Worm (Caenorhabditis elegans) whole organism, young adult: ENCODE data around the gene arl-3.
A peak's percentile ranks its signal among the peaks of the same experiment; 100 is the strongest.

ENCODE experiments used
- B0035.1 ChIP-seq: sonication (generic microtip); optimal IDR thresholded peaks from 2 replicates; lab custom pipeline; 2016; ENCODE audit warnings: missing genetic modification characterization, mild to moderate bottlenecking, missing compliant biosample characterization, missing genotype, missing genetic modification reagents
- C06A6.2 ChIP-seq: fragments of 200-800 bp; sonication (Bioruptor generic); conservative IDR thresholded peaks from 2 replicates; pipeline ENCODE4 v1.3.6; 2022; ENCODE audit warnings: missing genetic modification characterization, missing compliant biosample characterization
- C17E4.6 ChIP-seq: fragments of 200-800 bp; sonication (Bioruptor generic); IDR thresholded peaks from 2 replicates; pipeline ENCODE4 v1.3.6; 2022; ENCODE audit warnings: missing genetic modification reagents, missing genetic modification characterization, missing compliant biosample characterization
- F33H1.4 ChIP-seq: fragments of 200-800 bp; sonication (Bioruptor generic); IDR thresholded peaks from 2 replicates; pipeline ENCODE4 v1.3.6; 2022; ENCODE audit warnings: missing genetic modification reagents, missing genetic modification characterization, missing compliant biosample characterization
- K11D2.4 ChIP-seq: fragments of 200-800 bp; sonication (Bioruptor generic); IDR thresholded peaks from 2 replicates; pipeline ENCODE4 v1.3.6; 2022; ENCODE audit warnings: missing genetic modification reagents, missing genetic modification characterization, missing compliant biosample characterization
- Y53F4B.3 ChIP-seq: fragments of 200-800 bp; sonication (Bioruptor generic); IDR thresholded peaks from 2 replicates; pipeline ENCODE4 v1.3.6; 2022; ENCODE audit warnings: missing genetic modification reagents, missing genetic modification characterization, missing compliant biosample characterization
- Y53G8AR.9 ChIP-seq: fragments of 200-800 bp; sonication (Bioruptor generic); conservative IDR thresholded peaks from 2 replicates; pipeline ENCODE4 v1.3.6; 2022; ENCODE audit warnings: missing genetic modification reagents, missing genetic modification characterization, missing compliant biosample characterization
- Y56A3A.18 ChIP-seq: fragments of 200-800 bp; sonication (Bioruptor generic); IDR thresholded peaks from 2 replicates; pipeline ENCODE4 v1.3.6; 2022; ENCODE audit warnings: missing genetic modification reagents, missing genetic modification characterization, missing compliant biosample characterization
- Y79H2A.3 ChIP-seq: fragments of 200-800 bp; sonication (Bioruptor generic); conservative IDR thresholded peaks from 2 replicates; pipeline ENCODE4 v1.3.6; 2022; ENCODE audit warnings: missing genetic modification reagents, missing genetic modification characterization, missing compliant biosample characterization
- Y95B8A.8 ChIP-seq: fragments of 200-800 bp; sonication (Bioruptor generic); IDR thresholded peaks from 2 replicates; pipeline ENCODE4 v1.3.6; 2022; ENCODE audit warnings: missing genetic modification reagents, missing genetic modification characterization, missing compliant biosample characterization
- aptf-3 ChIP-seq: fragments of 200-800 bp; sonication (Bioruptor generic); IDR thresholded peaks from 2 replicates; pipeline ENCODE4 v1.3.6; 2022; ENCODE audit warnings: missing genetic modification characterization, missing compliant biosample characterization
- athp-1 ChIP-seq: sonication (generic microtip); optimal IDR thresholded peaks from 2 replicates; lab custom pipeline; 2017; ENCODE audit warnings: mild to moderate bottlenecking, missing genetic modification characterization, missing compliant biosample characterization
- attf-3 ChIP-seq: fragments of 200-800 bp; sonication (Bioruptor generic); conservative IDR thresholded peaks from 2 replicates; pipeline ENCODE4 v1.3.6; 2022; ENCODE audit warnings: missing genetic modification reagents, missing genetic modification characterization, missing compliant biosample characterization
- attf-5 ChIP-seq: fragments of 200-800 bp; sonication (Bioruptor generic); optimal IDR thresholded peaks from 2 replicates; lab custom pipeline; 2018; ENCODE audit warnings: mild to moderate bottlenecking, missing genetic modification characterization, missing compliant biosample characterization
- bed-1 ChIP-seq: fragments of 200-800 bp; sonication (Bioruptor generic); IDR thresholded peaks from 2 replicates; pipeline ENCODE4 v1.3.6; 2022; ENCODE audit warnings: missing genetic modification reagents, missing genetic modification characterization, missing compliant biosample characterization
- cebp-1 ChIP-seq, 2 experiments: fragments of 200-800 bp in 1 of 2; sonication (Bioruptor generic) in 1 of 2; sonication (generic microtip) in 1 of 2; IDR thresholded peaks in 1 of 2; optimal IDR thresholded peaks in 1 of 2; 2 replicates each; pipeline versions ENCODE4 v1.3.6 to Lab custom; 2017 to 2022; ENCODE audit warnings: missing compliant biosample characterization in 2 of 2, missing genetic modification characterization in 2 of 2, mild to moderate bottlenecking in 1 of 2, missing genetic modification reagents in 1 of 2, moderate library complexity in 1 of 2
- ceh-100 ChIP-seq: fragments of 200-800 bp; sonication (Bioruptor generic); IDR thresholded peaks from 2 replicates; pipeline ENCODE4 v1.3.6; 2022; ENCODE audit warnings: missing genetic modification reagents, missing genetic modification characterization, missing compliant biosample characterization
- ceh-27 ChIP-seq: fragments of 200-800 bp; sonication (Bioruptor generic); optimal IDR thresholded peaks from 2 replicates; lab custom pipeline; 2018; ENCODE audit warnings: mild to moderate bottlenecking, missing genetic modification characterization, moderate library complexity, missing compliant biosample characterization
- ceh-40 ChIP-seq: fragments of 200-800 bp; sonication (Bioruptor generic); IDR thresholded peaks from 2 replicates; pipeline ENCODE4 v1.3.6; 2022; ENCODE audit warnings: missing genetic modification characterization, missing compliant biosample characterization
- ceh-79 ChIP-seq: sonication (generic microtip); optimal IDR thresholded peaks from 2 replicates; lab custom pipeline; 2017; ENCODE audit warnings: mild to moderate bottlenecking, missing genetic modification characterization, missing compliant biosample characterization
- efl-1 ChIP-seq: fragments of 150-350 bp; optimal IDR thresholded peaks from 2 replicates; lab custom pipeline; 2014; ENCODE audit warnings: missing biosample characterization, missing genetic modification reagents, missing genetic modification characterization
- egl-18 ChIP-seq: fragments of 200-800 bp; sonication (Bioruptor generic); IDR thresholded peaks from 2 replicates; pipeline ENCODE4 v1.3.6; 2022; ENCODE audit warnings: missing genetic modification reagents, missing genetic modification characterization, missing compliant biosample characterization
- egrh-3 ChIP-seq: fragments of 200-800 bp; sonication (Bioruptor generic); IDR thresholded peaks from 2 replicates; pipeline ENCODE4 v1.3.6; 2022; ENCODE audit warnings: missing genetic modification reagents, missing genetic modification characterization, missing compliant biosample characterization
- ekl-4 ChIP-seq: fragments of 200-800 bp; sonication (Bioruptor generic); IDR thresholded peaks from 2 replicates; pipeline ENCODE4 v1.3.6; 2022; ENCODE audit warnings: missing genetic modification reagents, missing genetic modification characterization, missing compliant biosample characterization
- hmg-1.2 ChIP-seq: fragments of 200-800 bp; sonication (Bioruptor generic); IDR thresholded peaks from 2 replicates; pipeline ENCODE4 v1.3.6; 2022; ENCODE audit warnings: missing genetic modification reagents, missing genetic modification characterization, missing compliant biosample characterization
- hrde-1 ChIP-seq: sonication (generic microtip); optimal IDR thresholded peaks from 2 replicates; lab custom pipeline; 2016; ENCODE audit warnings: missing genetic modification characterization, mild to moderate bottlenecking, missing compliant biosample characterization, moderate library complexity, missing genotype, missing genetic modification reagents, borderline replicate concordance
- hsf-1 ChIP-seq: fragments of 200-800 bp; sonication (Bioruptor generic); IDR thresholded peaks from 2 replicates; pipeline ENCODE4 v1.3.6; 2022; ENCODE audit warnings: missing genetic modification reagents, missing genetic modification characterization, missing compliant biosample characterization
- lin-40 ChIP-seq: sonication (generic microtip); optimal IDR thresholded peaks from 2 replicates; lab custom pipeline; 2016; ENCODE audit warnings: missing genetic modification characterization, mild to moderate bottlenecking, missing compliant biosample characterization, missing genotype, missing genetic modification reagents
- lin-54 ChIP-seq: fragments of 200-800 bp; sonication (Bioruptor generic); optimal IDR thresholded peaks from 2 replicates; lab custom pipeline; 2018; ENCODE audit warnings: mild to moderate bottlenecking, missing genetic modification characterization, missing compliant biosample characterization
- lsl-1 ChIP-seq: fragments of 200-800 bp; sonication (Bioruptor generic); optimal IDR thresholded peaks from 2 replicates; lab custom pipeline; 2018; ENCODE audit warnings: mild to moderate bottlenecking, missing genetic modification characterization, moderate library complexity, missing compliant biosample characterization
- madf-10 ChIP-seq: sonication (generic microtip); optimal IDR thresholded peaks from 2 replicates; lab custom pipeline; 2016; ENCODE audit warnings: mild to moderate bottlenecking, missing genetic modification characterization, missing compliant biosample characterization
- madf-3 ChIP-seq: fragments of 200-800 bp; sonication (Bioruptor generic); IDR thresholded peaks from 2 replicates; pipeline ENCODE4 v1.3.6; 2022; ENCODE audit warnings: missing genetic modification reagents, missing genetic modification characterization, missing compliant biosample characterization
- mcd-1 ChIP-seq: fragments of 200-800 bp; sonication (Bioruptor generic); IDR thresholded peaks from 2 replicates; pipeline ENCODE4 v1.3.6; 2022; ENCODE audit warnings: missing genetic modification reagents, missing genetic modification characterization, missing compliant biosample characterization
- mel-28 ChIP-seq: sonication (generic microtip); optimal IDR thresholded peaks from 2 replicates; lab custom pipeline; 2016; ENCODE audit warnings: borderline replicate concordance, mild to moderate bottlenecking, missing genetic modification characterization, missing compliant biosample characterization
- mxl-1 ChIP-seq: sonication (generic microtip); optimal IDR thresholded peaks from 2 replicates; lab custom pipeline; 2016; ENCODE audit warnings: missing genetic modification characterization, missing compliant biosample characterization
- nfyb-1 ChIP-seq: fragments of 200-800 bp; sonication (Bioruptor generic); IDR thresholded peaks from 2 replicates; pipeline ENCODE4 v1.3.6; 2022; ENCODE audit warnings: missing genetic modification reagents, missing genetic modification characterization, missing compliant biosample characterization
- nhr-27 ChIP-seq: fragments of 200-800 bp; sonication (Bioruptor generic); optimal IDR thresholded peaks from 2 replicates; lab custom pipeline; 2018; ENCODE audit warnings: mild to moderate bottlenecking, missing genetic modification characterization, moderate library complexity, missing compliant biosample characterization
- nhr-90 ChIP-seq: sonication (generic microtip); optimal IDR thresholded peaks from 2 replicates; lab custom pipeline; 2016; ENCODE audit warnings: missing genotype, mild to moderate bottlenecking, missing genetic modification characterization, missing compliant biosample characterization
- pbrm-1 ChIP-seq: fragments of 200-800 bp; sonication (Bioruptor generic); IDR thresholded peaks from 2 replicates; pipeline ENCODE4 v1.3.6; 2022; ENCODE audit warnings: missing genetic modification reagents, missing genetic modification characterization, missing compliant biosample characterization
- repo-1 ChIP-seq: sonication (generic microtip); optimal IDR thresholded peaks from 2 replicates; lab custom pipeline; 2017; ENCODE audit warnings: mild to moderate bottlenecking, missing genetic modification characterization, missing compliant biosample characterization
- sea-2 ChIP-seq: fragments of 200-800 bp; sonication (Bioruptor generic); IDR thresholded peaks from 2 replicates; pipeline ENCODE4 v1.3.6; 2022; ENCODE audit warnings: missing genetic modification characterization, missing compliant biosample characterization
- tbp1 ChIP-seq: fragments of 200-800 bp; sonication (Bioruptor generic); optimal IDR thresholded peaks from 2 replicates; lab custom pipeline; 2018; ENCODE audit warnings: mild to moderate bottlenecking, missing genetic modification characterization, missing compliant biosample characterization
- unc-130 ChIP-seq: sonication (generic microtip); optimal IDR thresholded peaks from 2 replicates; lab custom pipeline; 2016; ENCODE audit warnings: missing genetic modification reagents, missing genetic modification characterization, missing compliant biosample characterization
- ztf-18 ChIP-seq: sonication (generic microtip); optimal IDR thresholded peaks from 2 replicates; lab custom pipeline; 2016; ENCODE audit warnings: missing genotype, mild to moderate bottlenecking, missing genetic modification characterization, missing compliant biosample characterization
- ztf-25 ChIP-seq: fragments of 200-800 bp; sonication (Bioruptor generic); IDR thresholded peaks from 2 replicates; pipeline ENCODE4 v1.3.6; 2022; ENCODE audit warnings: missing genetic modification reagents, missing genetic modification characterization, missing compliant biosample characterization
- ztf-28 ChIP-seq: fragments of 200-800 bp; sonication (Bioruptor generic); IDR thresholded peaks from 2 replicates; pipeline ENCODE4 v1.3.6; 2022; ENCODE audit warnings: missing genetic modification reagents, missing genetic modification characterization, missing compliant biosample characterization
- ztf-3 ChIP-seq: fragments of 200-800 bp; sonication (Bioruptor generic); optimal IDR thresholded peaks from 2 replicates; lab custom pipeline; 2018; ENCODE audit warnings: mild to moderate bottlenecking, missing genetic modification characterization, missing compliant biosample characterization
- ztf-6 ChIP-seq: fragments of 200-800 bp; sonication (Bioruptor generic); IDR thresholded peaks from 2 replicates; pipeline ENCODE4 v1.3.6; 2022; ENCODE audit warnings: missing genetic modification reagents, missing genetic modification characterization, missing compliant biosample characterization

arl-3 gene

ce11 chrII:14561549-14562115 lies 44.6 kb upstream of the arl-3 start, which contains the start of gene mog-4 (continued):
- peak; percentile 93 for TF ChIP-seq attf-3 (GFP tag; lab: Robert Waterston, UW)
- peak; percentile 100 for TF ChIP-seq hmg-1.2 (GFP tag; lab: Robert Waterston, UW)
- TF ChIP-seq ceh-79 (tag; lab: Kevin White, UChicago), result peak; percentile 61
- peak; percentile 98 for TF ChIP-seq madf-3 (GFP tag; lab: Robert Waterston, UW)
- peak; percentile 99 for TF ChIP-seq Y53G8AR.9 (GFP tag; lab: Robert Waterston, UW)
- peak; percentile 93 for TF ChIP-seq Y53F4B.3
- peak; percentile 76 for TF ChIP-seq mel-28
- peak; percentile 100 for TF ChIP-seq ztf-25
- peak; percentile 100 for TF ChIP-seq ztf-28 (GFP tag; lab: Robert Waterston, UW)
- TF ChIP-seq efl-1 (GFP tag; lab: Kevin White, UChicago), result peak; percentile 65
- peak; percentile 90 for TF ChIP-seq egrh-3
- TF ChIP-seq nfyb-1, result peak; percentile 99
- TF ChIP-seq unc-130 (GFP tag; lab: Kevin White, UChicago), result peak; percentile 97
- TF ChIP-seq attf-5 (GFP tag; lab: Kevin White, UChicago), result peak; percentile 99
- peak; percentile 76 for TF ChIP-seq tbp1
- TF ChIP-seq K11D2.4 (GFP tag; lab: Robert Waterston, UW), result peak; percentile 99
- peak; percentile 96 for TF ChIP-seq ceh-100 (GFP tag; lab: Robert Waterston, UW)
- TF ChIP-seq Y95B8A.8 (GFP tag; lab: Robert Waterston, UW), result peak; percentile 99
- TF ChIP-seq B0035.1, result peak; percentile 81
- peak; percentile 98 for TF ChIP-seq lin-40 (tag; lab: Kevin White, UChicago)
- peak; percentile 93 for TF ChIP-seq hsf-1 (GFP tag; lab: Robert Waterston, UW)
- peak; percentile 97 for TF ChIP-seq ceh-27 (GFP tag; lab: Kevin White, UChicago)
- TF ChIP-seq C17E4.6 (GFP tag; lab: Robert Waterston, UW), result peak; percentile 100
- TF ChIP-seq lsl-1, result peak; percentile 98
- peak; percentile 97 for TF ChIP-seq F33H1.4 (GFP tag; lab: Robert Waterston, UW)
- TF ChIP-seq nhr-90 (tag; lab: Kevin White, UChicago), result peak; percentile 64
- peak; percentile 98 for TF ChIP-seq bed-1 (GFP tag; lab: Robert Waterston, UW)
- peak; percentile 84 for TF ChIP-seq repo-1 (tag; lab: Kevin White, UChicago)
- peak; percentile 58 for TF ChIP-seq nhr-27 (tag; lab: Kevin White, UChicago)
- peak; percentile 100 for TF ChIP-seq Y79H2A.3 (GFP tag; lab: Robert Waterston, UW)
- TF ChIP-seq sea-2 (GFP tag; lab: Robert Waterston, UW), result peak; percentile 98
- TF ChIP-seq cebp-1 (GFP tag; IDR thresholded peaks at IDR 0.05; lab: Robert Waterston, UW), result peak; percentile 97
- peak; percentile 94 for TF ChIP-seq cebp-1 (tag; optimal IDR thresholded peaks at IDR 0.05; lab: Kevin White, UChicago)
- TF ChIP-seq ztf-6 (GFP tag; lab: Robert Waterston, UW), result peak; percentile 100
- peak; percentile 82 for TF ChIP-seq ztf-18 (tag; lab: Kevin White, UChicago)
- peak; percentile 99 for TF ChIP-seq ekl-4 (GFP tag; lab: Robert Waterston, UW)
- TF ChIP-seq ztf-3 (GFP tag; lab: Kevin White, UChicago), result peak; percentile 81
- TF ChIP-seq pbrm-1 (GFP tag; lab: Robert Waterston, UW), result peak; percentile 99
- peak; percentile 28 for TF ChIP-seq mxl-1 (tag; lab: Kevin White, UChicago)
- TF ChIP-seq athp-1, result peak; percentile 97
- TF ChIP-seq lin-54 (GFP tag; lab: Kevin White, UChicago), result peak; percentile 97
- peak; percentile 98 for TF ChIP-seq C06A6.2 (GFP tag; lab: Robert Waterston, UW)
- peak; percentile 99 for TF ChIP-seq Y56A3A.18 (GFP tag; lab: Robert Waterston, UW)
- peak; percentile 85 for TF ChIP-seq hrde-1 (tag; lab: Kevin White, UChicago)
- peak; percentile 95 for TF ChIP-seq ceh-40 (GFP tag; lab: Robert Waterston, UW)
- peak; percentile 93 for TF ChIP-seq madf-10 (tag; lab: Kevin White, UChicago)
- TF ChIP-seq mcd-1 (GFP tag; lab: Robert Waterston, UW), result peak; percentile 99
- TF ChIP-seq aptf-3, result peak; percentile 95
- TF ChIP-seq egl-18 (GFP tag; lab: Robert Waterston, UW), result peak; percentile 97
